Worm (Caenorhabditis elegans) whole organism, L1 larva: ENCODE results near the gene K12H6.6.

Experiments used
- C16A3.4 ChIP-seq: fragments of 150-350 bp; optimal IDR thresholded peaks from 2 replicates; lab custom pipeline; 2014; ENCODE audit warnings: missing biosample characterization, missing genetic modification characterization
- Y116A8C.19 ChIP-seq: sonication (generic microtip); optimal IDR thresholded peaks from 2 replicates; lab custom pipeline; 2016; ENCODE audit warnings: missing compliant biosample characterization, missing genetic modification characterization, borderline replicate concordance
- aly-2 ChIP-seq: fragments of 150-350 bp; optimal IDR thresholded peaks from 2 replicates; lab custom pipeline; 2014; ENCODE audit warnings: missing biosample characterization, missing genetic modification characterization
- blmp-1 ChIP-seq: fragments of 150-350 bp; optimal IDR thresholded peaks from 2 replicates; lab custom pipeline; 2014; ENCODE audit warnings: missing biosample characterization, missing genetic modification characterization
- ceh-63 ChIP-seq: fragments of 200-800 bp; sonication (Bioruptor generic); optimal IDR thresholded peaks from 2 replicates; lab custom pipeline; 2018; ENCODE audit warnings: mild to moderate bottlenecking, missing genetic modification characterization, missing compliant biosample characterization
- ceh-8 ChIP-seq: fragments of 200-800 bp; sonication (Bioruptor generic); optimal IDR thresholded peaks from 2 replicates; lab custom pipeline; 2018; ENCODE audit warnings: mild to moderate bottlenecking, missing genetic modification characterization, moderate library complexity, missing compliant biosample characterization
- ceh-82 ChIP-seq, 3 experiments: fragments of 150-350 bp in 1 of 3; sonication (generic microtip) in 2 of 3; optimal IDR thresholded peaks; 2 replicates each; lab custom pipeline; 2014 to 2017; ENCODE audit warnings: missing biosample characterization in 3 of 3, missing genetic modification characterization in 3 of 3
- ceh-88 ChIP-seq: fragments of 200-800 bp; sonication (Bioruptor generic); IDR thresholded peaks from 2 replicates; pipeline ENCODE4 v1.3.6; 2022; ENCODE audit warnings: missing genetic modification characterization, missing compliant biosample characterization
- ceh-90 ChIP-seq: sonication (generic microtip); optimal IDR thresholded peaks from 2 replicates; lab custom pipeline; 2016; ENCODE audit warnings: missing genetic modification characterization, missing compliant biosample characterization
- efl-1 ChIP-seq, 4 experiments: fragments of 150-350 bp; optimal IDR thresholded peaks in 3 of 4; peaks in 1 of 4; 1 replicate in 1 of 4; 2 replicates in 3 of 4; lab custom pipeline; 2014; ENCODE audit warnings: missing biosample characterization in 2 of 4, missing genetic modification characterization in 2 of 4, missing genetic modification reagents in 2 of 4
- egl-13 ChIP-seq: sonication (generic microtip); optimal IDR thresholded peaks from 2 replicates; lab custom pipeline; 2016; ENCODE audit warnings: missing genotype, missing genetic modification reagents, missing genetic modification characterization, missing compliant biosample characterization
- ets-5 ChIP-seq: fragments of 200-800 bp; sonication (Bioruptor generic); IDR thresholded peaks from 2 replicates; pipeline ENCODE4 v1.3.6; 2022; ENCODE audit warnings: missing genetic modification characterization, missing compliant biosample characterization
- fkh-10 ChIP-seq: sonication (generic microtip); optimal IDR thresholded peaks from 2 replicates; lab custom pipeline; 2017; ENCODE audit warnings: missing biosample characterization, missing genetic modification reagents, missing genetic modification characterization
- fkh-4 ChIP-seq: sonication (generic microtip); optimal IDR thresholded peaks from 2 replicates; lab custom pipeline; 2016; ENCODE audit warnings: missing compliant biosample characterization, missing genetic modification characterization, borderline replicate concordance
- fkh-8 ChIP-seq: sonication (generic microtip); optimal IDR thresholded peaks from 2 replicates; lab custom pipeline; 2016; ENCODE audit warnings: mild to moderate bottlenecking, missing genetic modification characterization, missing compliant biosample characterization
- hlh-17 ChIP-seq: fragments of 200-800 bp; sonication (Bioruptor generic); optimal IDR thresholded peaks from 2 replicates; lab custom pipeline; 2018; ENCODE audit warnings: missing genetic modification characterization, mild to moderate bottlenecking, missing compliant biosample characterization, moderate library complexity, borderline replicate concordance
- irx-1 ChIP-seq: sonication (generic microtip); optimal IDR thresholded peaks from 2 replicates; lab custom pipeline; 2016; ENCODE audit warnings: missing genetic modification characterization, missing compliant biosample characterization
- isw-1 ChIP-seq: fragments of 200-800 bp; sonication (Bioruptor generic); IDR thresholded peaks from 2 replicates; pipeline ENCODE4 v1.3.6; 2022; ENCODE audit warnings: missing genetic modification characterization, missing compliant biosample characterization
- jun-1 ChIP-seq: fragments of 150-350 bp; optimal IDR thresholded peaks from 2 replicates; lab custom pipeline; 2014; ENCODE audit warnings: missing biosample characterization, missing genetic modification reagents, missing genetic modification characterization
- lin-14 ChIP-seq: fragments of 200-800 bp; sonication (Bioruptor generic); optimal IDR thresholded peaks from 2 replicates; lab custom pipeline; 2018; ENCODE audit warnings: mild to moderate bottlenecking, missing genetic modification characterization, moderate library complexity, missing compliant biosample characterization
- lin-15B ChIP-seq: fragments of 150-350 bp; sonication (generic microtip); optimal IDR thresholded peaks from 3 replicates; lab custom pipeline; 2014; ENCODE audit warnings: missing biosample characterization, missing genetic modification characterization
- lin-35 ChIP-seq, 2 experiments: fragments of 150-350 bp; optimal IDR thresholded peaks; 2 replicates each; lab custom pipeline; 2014; ENCODE audit warnings: missing biosample characterization in 2 of 2, missing genetic modification characterization in 2 of 2, missing genetic modification reagents in 2 of 2
- lir-3 ChIP-seq: sonication (generic microtip); optimal IDR thresholded peaks from 2 replicates; lab custom pipeline; 2016; ENCODE audit warnings: mild to moderate bottlenecking, missing genetic modification characterization, moderate library complexity, missing compliant biosample characterization; ENCODE audit not compliant: poor library complexity
- mab-9 ChIP-seq: fragments of 200-800 bp; sonication (Bioruptor generic); IDR thresholded peaks from 2 replicates; pipeline ENCODE4 v1.3.6; 2022; ENCODE audit warnings: missing genetic modification reagents, missing genetic modification characterization, missing compliant biosample characterization
- mdl-1 ChIP-seq, 2 experiments: fragments of 150-350 bp; optimal IDR thresholded peaks; 2 replicates each; lab custom pipeline; 2014 to 2017; ENCODE audit warnings: missing biosample characterization in 2 of 2, missing genetic modification characterization in 2 of 2, inconsistent platforms in 1 of 2
- nhr-12 ChIP-seq: sonication (generic microtip); optimal IDR thresholded peaks from 2 replicates; lab custom pipeline; 2017; ENCODE audit warnings: missing biosample characterization, missing genetic modification characterization
- nhr-19 ChIP-seq: fragments of 200-800 bp; sonication (Bioruptor generic); conservative IDR thresholded peaks from 2 replicates; pipeline ENCODE4 v1.3.6; 2022; ENCODE audit warnings: missing genetic modification characterization, missing compliant biosample characterization
- nhr-237 ChIP-seq: fragments of 150-350 bp; optimal IDR thresholded peaks from 2 replicates; lab custom pipeline; 2014; ENCODE audit warnings: missing biosample characterization, missing genetic modification characterization
- nhr-28 ChIP-seq: fragments of 150-350 bp; optimal IDR thresholded peaks from 2 replicates; lab custom pipeline; 2014; ENCODE audit warnings: missing biosample characterization, missing genetic modification characterization
- nhr-47 ChIP-seq: sonication (generic microtip); optimal IDR thresholded peaks from 2 replicates; lab custom pipeline; 2016; ENCODE audit warnings: mild to moderate bottlenecking, missing genetic modification characterization, moderate library complexity, missing compliant biosample characterization
- nhr-76 ChIP-seq: sonication (generic microtip); optimal IDR thresholded peaks from 2 replicates; lab custom pipeline; 2017; ENCODE audit warnings: missing biosample characterization, missing genetic modification characterization
- nhr-77 ChIP-seq: fragments of 150-350 bp; optimal IDR thresholded peaks from 2 replicates; lab custom pipeline; 2014; ENCODE audit warnings: missing biosample characterization, missing genetic modification characterization
- nhr-85 ChIP-seq: sonication (generic microtip); peaks from one replicate; lab custom pipeline; 2016; ENCODE audit warnings: missing genetic modification characterization, inconsistent platforms, missing compliant biosample characterization
- nhr-90 ChIP-seq: sonication (generic microtip); optimal IDR thresholded peaks from 2 replicates; lab custom pipeline; 2016; ENCODE audit warnings: mild to moderate bottlenecking, missing genetic modification characterization, missing compliant biosample characterization; ENCODE audit not compliant: poor library complexity
- pag-3 ChIP-seq: sonication (generic microtip); optimal IDR thresholded peaks from 2 replicates; lab custom pipeline; 2017; ENCODE audit warnings: missing genetic modification characterization, mild to moderate bottlenecking, missing compliant biosample characterization, antibody characterized with exemption, borderline replicate concordance; ENCODE audit not compliant: insufficient read depth
- pqm-1 ChIP-seq: sonication (generic microtip); optimal IDR thresholded peaks from 3 replicates; lab custom pipeline; 2017; ENCODE audit warnings: missing biosample characterization, missing genetic modification characterization
- skn-1 ChIP-seq: fragments of 150-350 bp; optimal IDR thresholded peaks from 2 replicates; lab custom pipeline; 2014; ENCODE audit warnings: missing biosample characterization, missing genetic modification characterization
- sox-4 ChIP-seq: sonication (generic microtip); optimal IDR thresholded peaks from 2 replicates; lab custom pipeline; 2016; ENCODE audit warnings: missing genetic modification characterization, missing compliant biosample characterization
- sptf-1 ChIP-seq: fragments of 150-350 bp; optimal IDR thresholded peaks from 2 replicates; lab custom pipeline; 2014; ENCODE audit warnings: missing biosample characterization, missing genetic modification characterization
- tbx-2 ChIP-seq: sonication (generic microtip); optimal IDR thresholded peaks from 2 replicates; lab custom pipeline; 2016; ENCODE audit warnings: missing genetic modification characterization, missing compliant biosample characterization
- tlp-1 ChIP-seq: fragments of 150-350 bp; optimal IDR thresholded peaks from 2 replicates; lab custom pipeline; 2014; ENCODE audit warnings: missing biosample characterization, missing genetic modification characterization
- unc-130 ChIP-seq: fragments of 150-350 bp; optimal IDR thresholded peaks from 2 replicates; lab custom pipeline; 2017; ENCODE audit warnings: missing biosample characterization, missing genetic modification characterization, inconsistent platforms
- unc-30 ChIP-seq: sonication (generic microtip); optimal IDR thresholded peaks from 2 replicates; lab custom pipeline; 2017; ENCODE audit warnings: missing biosample characterization, missing genetic modification characterization
- unc-86 ChIP-seq: sonication (generic microtip); optimal IDR thresholded peaks from 2 replicates; lab custom pipeline; 2016; ENCODE audit warnings: missing genetic modification characterization, missing compliant biosample characterization
- unc-98 ChIP-seq: fragments of 200-800 bp; sonication (Bioruptor generic); IDR thresholded peaks from 2 replicates; pipeline ENCODE4 v1.3.6; 2022; ENCODE audit warnings: missing genetic modification characterization, missing compliant biosample characterization
- xbp-1 ChIP-seq: sonication (generic microtip); optimal IDR thresholded peaks from 2 replicates; lab custom pipeline; 2016; ENCODE audit warnings: missing genetic modification characterization, missing compliant biosample characterization
- zip-4 ChIP-seq: fragments of 200-800 bp; sonication (Bioruptor generic); optimal IDR thresholded peaks from 2 replicates; lab custom pipeline; 2018; ENCODE audit warnings: mild to moderate bottlenecking, missing genetic modification characterization, moderate library complexity, missing compliant biosample characterization
- ztf-11 ChIP-seq, 2 experiments: sonication (generic microtip); optimal IDR thresholded peaks; 2 replicates each; lab custom pipeline; 2016 to 2017; ENCODE audit warnings: missing genetic modification characterization in 2 of 2, missing biosample characterization in 1 of 2, missing compliant biosample characterization in 1 of 2
- ztf-4 ChIP-seq: fragments of 150-350 bp; optimal IDR thresholded peaks from 2 replicates; lab custom pipeline; 2014; ENCODE audit warnings: missing biosample characterization, missing genetic modification characterization

K12H6.6 gene

DNA sequence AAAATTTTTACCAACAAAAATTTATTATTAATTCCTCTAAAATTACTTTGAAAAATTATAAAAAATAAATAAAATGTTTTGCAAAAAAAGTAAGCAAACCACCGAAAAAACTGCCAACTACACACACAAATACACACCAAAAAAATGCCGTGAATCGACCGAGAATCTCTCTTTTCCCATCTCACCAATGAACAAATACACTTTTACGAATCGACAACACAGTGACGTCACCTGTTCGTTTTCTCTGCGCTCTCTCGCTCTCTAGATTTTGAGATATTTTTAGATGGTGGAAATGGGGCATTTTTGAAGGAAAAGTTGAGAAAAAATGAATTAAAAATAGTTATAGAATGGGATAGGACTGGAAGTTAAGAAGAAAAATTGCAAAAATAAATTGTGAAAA is 1.1 kb upstream of the K12H6.6 start (continued):
- no peak for TF ChIP-seq tlp-1 (tag; lab: Kevin White, UChicago)
- no peak for TF ChIP-seq nhr-19 (GFP tag; lab: Robert Waterston, UW)
- peak; percentile 9 for TF ChIP-seq nhr-77 (tag; lab: Kevin White, UChicago)
- TF ChIP-seq egl-13 (tag; lab: Kevin White, UChicago) = no peak
- TF ChIP-seq mab-9 (GFP tag; lab: Robert Waterston, UW) = no peak
- no peak for TF ChIP-seq lin-15B (tag; lab: Kevin White, UChicago)
- TF ChIP-seq tbx-2 (tag; lab: Kevin White, UChicago) = peak; percentile 28
- no peak for TF ChIP-seq C16A3.4 (tag; lab: Kevin White, UChicago)
- TF ChIP-seq jun-1 (tag; lab: Kevin White, UChicago) = no peak
- TF ChIP-seq aly-2 (tag; lab: Kevin White, UChicago) = no peak
- no peak for TF ChIP-seq isw-1 (GFP tag; lab: Robert Waterston, UW)
- TF ChIP-seq nhr-47 (tag; lab: Kevin White, UChicago) = no peak
- TF ChIP-seq ceh-88 (GFP tag; lab: Robert Waterston, UW) = no peak
- no peak for TF ChIP-seq unc-86 (tag; lab: Kevin White, UChicago)
- TF ChIP-seq fkh-8 (tag; lab: Kevin White, UChicago) = no peak
- no peak for TF ChIP-seq fkh-10 (GFP tag; lab: Kevin White, UChicago)
- peak; percentile 77 for TF ChIP-seq lin-14 (GFP tag; lab: Kevin White, UChicago)
- TF ChIP-seq nhr-237 (tag; lab: Kevin White, UChicago) = no peak
- no peak for TF ChIP-seq ztf-11 (tag; optimal IDR thresholded peaks at IDR 0.05; lab: Kevin White, UChicago)
- TF ChIP-seq pqm-1 (tag; lab: Kevin White, UChicago) = no peak
- TF ChIP-seq Y116A8C.19 = no peak
- TF ChIP-seq sox-4 (tag; lab: Kevin White, UChicago) = no peak
- TF ChIP-seq lir-3 = no peak
- TF ChIP-seq unc-30 (tag; lab: Kevin White, UChicago) = no peak
- TF ChIP-seq nhr-76 (tag; lab: Kevin White, UChicago) = no peak
- TF ChIP-seq zip-4 (GFP tag; lab: Kevin White, UChicago) = no peak
- peak; percentile 52 for TF ChIP-seq blmp-1 (tag; lab: Kevin White, UChicago)
- no peak for TF ChIP-seq nhr-28 (tag; lab: Kevin White, UChicago)
- TF ChIP-seq ceh-90 (tag; lab: Kevin White, UChicago) = no peak
- no peak for TF ChIP-seq hlh-17 (GFP tag; lab: Kevin White, UChicago)
- TF ChIP-seq fkh-4 (tag; lab: Kevin White, UChicago) = no peak
- TF ChIP-seq mdl-1 (tag; optimal IDR thresholded peaks at IDR 0.05; lab: Kevin White, UChicago) = no peak
- TF ChIP-seq unc-98 (GFP tag; lab: Robert Waterston, UW) = no peak
- TF ChIP-seq ceh-82 (tag; optimal IDR thresholded peaks at IDR 0.05; lab: Kevin White, UChicago) = peak in 1 of 3 experiments; percentile 6
- no peak for TF ChIP-seq irx-1 (tag; lab: Kevin White, UChicago)
- TF ChIP-seq ceh-63 (GFP tag; lab: Kevin White, UChicago) = no peak
- TF ChIP-seq lin-35 (GFP tag; optimal IDR thresholded peaks at IDR 0.05; lab: Kevin White, UChicago) = peak in 1 of 2 experiments; percentile 37
- TF ChIP-seq ceh-8 (GFP tag; lab: Kevin White, UChicago) = no peak
- no peak for TF ChIP-seq ets-5 (GFP tag; lab: Robert Waterston, UW)
- no peak for TF ChIP-seq pag-3 (tag; lab: Kevin White, UChicago)
- TF ChIP-seq, all 84 proteins: peak for 20

DNA sequence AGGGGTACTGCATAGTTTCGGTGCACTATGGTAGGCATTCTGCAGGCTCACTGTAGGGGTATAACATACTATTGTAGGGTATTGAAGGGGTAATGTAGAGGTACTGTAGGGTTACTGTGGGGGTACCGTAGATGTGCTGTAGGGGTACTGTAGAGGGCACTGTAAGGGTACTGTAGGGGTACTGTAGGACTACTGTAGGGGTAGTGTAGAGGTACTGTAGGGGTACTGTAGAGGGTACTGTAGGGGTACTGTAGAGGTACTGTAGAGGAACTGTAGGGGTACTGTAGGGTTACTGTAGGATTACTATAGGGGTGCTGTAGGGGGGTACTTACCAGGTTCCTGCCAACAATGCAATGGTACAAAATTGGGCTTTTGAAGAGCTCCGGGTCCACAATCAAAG is 889 bp downstream of the K12H6.6 start:
- TF ChIP-seq nhr-12 (no peak), sptf-1 (tag; lab: Kevin White, UChicago) (no peak), zip-4 (GFP tag; lab: Kevin White, UChicago) (no peak), egl-13 (tag; lab: Kevin White, UChicago) (no peak), nhr-85 (tag; lab: Kevin White, UChicago) (peak; percentile 42), nhr-90 (tag; lab: Kevin White, UChicago) (no peak), efl-1 (optimal IDR thresholded peaks at IDR 0.05; lab: Kevin White, UChicago) (no peak), efl-1 (GFP tag; optimal IDR thresholded peaks at IDR 0.05 in 1 of 2; lab: Kevin White, UChicago) (peak in 1 of 2 experiments; percentile 75), ztf-4 (tag; lab: Kevin White, UChicago) (no peak), skn-1 (tag; lab: Kevin White, UChicago) (no peak), unc-130 (tag; lab: Kevin White, UChicago) (no peak), xbp-1 (tag; lab: Kevin White, UChicago) (no peak)
- TF ChIP-seq, all 84 proteins: peak for 2
